Fruit fly (Drosophila melanogaster): ENCODE measurements around the gene Pstk.
A peak's percentile ranks its signal among the peaks of the same experiment; 100 is the strongest.

Pstk gene

dm6 chrX:19602483-19602882 is 15.9 kb downstream of the Pstk start:
- TF ChIP-seq CTCF (optimal IDR thresholded peaks at IDR 0.05) (no peak), CG8478 (optimal IDR thresholded peaks at IDR 0.05) (no peak)

dm6 chrX:19601644-19602043 is 16.7 kb downstream of the Pstk start, which contains the start of gene CG14220:
TSS of gene CG14220 (minus strand) at chrX:19601851.
- TF ChIP-seq CTCF (optimal IDR thresholded peaks at IDR 0.05) (no peak), CG8478 (optimal IDR thresholded peaks at IDR 0.05) (no peak)

- TF ChIP-seq CG8478 (optimal IDR thresholded peaks at IDR 0.05) = no peak
Measured at dm6 chrX:19598503-19598902, 19.8 kb downstream of the Pstk start.

dm6 chrX:19597684-19598363 is 20.5 kb downstream of the Pstk start, which contains the start of gene RpS10b:
TSS of gene RpS10b (plus strand) at chrX:19598031.
- TF ChIP-seq CG8478 (optimal IDR thresholded peaks at IDR 0.05) (no peak), CTCF (optimal IDR thresholded peaks at IDR 0.05) (no peak)

- no peak for TF ChIP-seq CG8478 (optimal IDR thresholded peaks at IDR 0.05)
- TF ChIP-seq CTCF (optimal IDR thresholded peaks at IDR 0.05) = no peak
Measured at dm6 chrX:19595862-19596261, 22.5 kb downstream of the Pstk start.

- TF ChIP-seq CG8478 (optimal IDR thresholded peaks at IDR 0.05) = no peak
- TF ChIP-seq CTCF (optimal IDR thresholded peaks at IDR 0.05) = no peak
Measured at dm6 chrX:19592309-19592708, 26.0 kb downstream of the Pstk start, which contains the start of gene CG14205. TSS of gene CG14205 (plus strand) at chrX:19592609.

- TF ChIP-seq CG8478 (optimal IDR thresholded peaks at IDR 0.05) (no peak), CTCF (optimal IDR thresholded peaks at IDR 0.05) (no peak)
Measured at dm6 chrX:19590579-19590978, 27.8 kb downstream of the Pstk start.

dm6 chrX:19590070-19590469 is 28.3 kb downstream of the Pstk start, which contains the start of gene CG14219:
TSS of gene CG14219 (minus strand) at chrX:19590170.
- TF ChIP-seq CTCF (optimal IDR thresholded peaks at IDR 0.05) (no peak), CG8478 (optimal IDR thresholded peaks at IDR 0.05) (no peak)

dm6 chrX:19585142-19585541 is 33.2 kb downstream of the Pstk start:
- TF ChIP-seq CG8478 (optimal IDR thresholded peaks at IDR 0.05) = no peak
- TF ChIP-seq CTCF (optimal IDR thresholded peaks at IDR 0.05) = peak; percentile 81 to 83

- TF ChIP-seq CG8478 (optimal IDR thresholded peaks at IDR 0.05) (no peak), CTCF (optimal IDR thresholded peaks at IDR 0.05) (no peak)
Measured at dm6 chrX:19583317-19583716, 35.0 kb downstream of the Pstk start, which contains the start of gene CG14204. TSS of gene CG14204 (plus strand) at chrX:19583617.

- TF ChIP-seq CG8478 (optimal IDR thresholded peaks at IDR 0.05) (no peak), CTCF (optimal IDR thresholded peaks at IDR 0.05) (no peak)
Measured at dm6 chrX:19582732-19583131, 35.6 kb downstream of the Pstk start.

- TF ChIP-seq CG8478 (optimal IDR thresholded peaks at IDR 0.05) = no peak
- TF ChIP-seq CTCF (optimal IDR thresholded peaks at IDR 0.05) = no peak
Measured at dm6 chrX:19581881-19582280, 36.5 kb downstream of the Pstk start, which contains the start of gene CG14218. TSS of gene CG14218 (minus strand) at chrX:19581981.

dm6 chrX:19579648-19580301 is 38.6 kb downstream of the Pstk start, which contains the start of gene Tao:
TSS of gene Tao (minus strand) at chrX:19579800.
- TF ChIP-seq CG8478 (optimal IDR thresholded peaks at IDR 0.05) = no peak
- TF ChIP-seq CTCF (optimal IDR thresholded peaks at IDR 0.05) = no peak

- TF ChIP-seq CG8478 (optimal IDR thresholded peaks at IDR 0.05) (no peak), CTCF (optimal IDR thresholded peaks at IDR 0.05) (no peak)
Measured at dm6 chrX:19578908-19579647, 39.3 kb downstream of the Pstk start.

- TF ChIP-seq CG8478 (optimal IDR thresholded peaks at IDR 0.05) = no peak
- no peak for TF ChIP-seq CTCF (optimal IDR thresholded peaks at IDR 0.05)
Measured at dm6 chrX:19577940-19578632, 40.3 kb downstream of the Pstk start.

Measured in S2 (cell line).